Fruit fly (Drosophila melanogaster): ENCODE results near the gene bru2.

Gene bru2

dm6 chr2L:12350880-12351279 is 6.9 kb downstream of the bru2 start (continued):
- TF ChIP-seq MBD-R2 (GFP tag; IDR thresholded peaks at IDR 0.05) (no peak), lola (GFP tag; optimal IDR thresholded peaks at IDR 0.05) (peak in 1 of 3 experiments; percentile 48), pnt (GFP tag; optimal IDR thresholded peaks at IDR 0.05) (peak; percentile 36), CG4424 (GFP tag; optimal IDR thresholded peaks at IDR 0.05) (peak; percentile 8), Sry-δ (GFP tag; optimal IDR thresholded peaks at IDR 0.05) (peak; percentile 2), Side (GFP tag; optimal IDR thresholded peaks at IDR 0.05) (peak; percentile 4), ase (GFP tag; IDR thresholded peaks at IDR 0.05) (no peak), sens (GFP tag) (peak; percentile 96), Atf6 (GFP tag; IDR thresholded peaks at IDR 0.05) (no peak), CG17361 (GFP tag; IDR thresholded peaks at IDR 0.05) (0 out of 3 replicates have a peak, but pooled peaks have one; percentile 33), Opbp (GFP tag; IDR thresholded peaks at IDR 0.05; ENCODE audit: partially characterized antibody) (no peak), CG8765 (GFP tag; IDR thresholded peaks at IDR 0.05) (peak; percentile 48; the same call in 1 of the 2 replicates), exex (tag; optimal IDR thresholded peaks at IDR 0.05) (no peak), CG34422 (GFP tag; IDR thresholded peaks at IDR 0.05) (no peak; the same call in 2 of the 3 replicates), knrl (GFP tag; IDR thresholded peaks at IDR 0.05; ENCODE audit: partially characterized antibody) (no peak), psq (GFP tag; optimal IDR thresholded peaks at IDR 0.05) (no peak), Vsx1 (GFP tag; optimal IDR thresholded peaks at IDR 0.05) (peak; percentile 12), Spps (tag; optimal IDR thresholded peaks at IDR 0.05) (no peak), CG5245 (GFP tag; optimal IDR thresholded peaks at IDR 0.05) (peak; percentile 15), Mes4 (GFP tag; optimal IDR thresholded peaks at IDR 0.05) (no peak), pan (optimal IDR thresholded peaks at IDR 0.05) (no peak), pan (GFP tag; optimal IDR thresholded peaks at IDR 0.05 in 1 of 2, IDR thresholded peaks at IDR 0.05 in 1 of 2) (peak in 1 of 2 experiments; percentile 47), CG10565 (GFP tag; optimal IDR thresholded peaks at IDR 0.05) (no peak), CG15073 (GFP tag; optimal IDR thresholded peaks at IDR 0.05) (no peak), peb (GFP tag; IDR thresholded peaks at IDR 0.05) (no peak; the same call in 1 of the 2 replicates), kay (GFP tag; optimal IDR thresholded peaks at IDR 0.05) (no peak), CG6791 (GFP tag; IDR thresholded peaks at IDR 0.05; ENCODE audit: partially characterized antibody) (no peak), Tbp (GFP tag; optimal IDR thresholded peaks at IDR 0.05) (no peak), Hr78 (GFP tag; optimal IDR thresholded peaks at IDR 0.05) (no peak), gcm2 (GFP tag; optimal IDR thresholded peaks at IDR 0.05) (no peak), CG6683 (GFP tag; optimal IDR thresholded peaks at IDR 0.05) (no peak), C15 (GFP tag; IDR thresholded peaks at IDR 0.05) (no peak), phol (tag; optimal IDR thresholded peaks at IDR 0.05) (peak; percentile 51), unpg (GFP tag; optimal IDR thresholded peaks at IDR 0.05) (peak; percentile 51), Sry-β (GFP tag; optimal IDR thresholded peaks at IDR 0.05) (no peak), CG16779 (GFP tag; IDR thresholded peaks at IDR 0.05) (no peak), CG14710 (tag; optimal IDR thresholded peaks at IDR 0.05) (peak; percentile 44), tna (GFP tag; IDR thresholded peaks at IDR 0.05; ENCODE audit: partially characterized antibody) (no peak), Stat92E (GFP tag; optimal IDR thresholded peaks at IDR 0.05) (no peak), zfh2 (GFP tag; optimal IDR thresholded peaks at IDR 0.05) (no peak), CG12942 (GFP tag; optimal IDR thresholded peaks at IDR 0.05) (no peak), Gsc (GFP tag; IDR thresholded peaks at IDR 0.05) (no peak), CG7928 (GFP tag; optimal IDR thresholded peaks at IDR 0.05) (no peak), CG3407 (GFP tag; optimal IDR thresholded peaks at IDR 0.05) (peak; percentile 43), Meics (GFP tag; optimal IDR thresholded peaks at IDR 0.05) (no peak), grau (tag; optimal IDR thresholded peaks at IDR 0.05) (peak; percentile 43), CG18764 (GFP tag; optimal IDR thresholded peaks at IDR 0.05) (peak; percentile 24), rib (GFP tag; IDR thresholded peaks at IDR 0.05) (no peak), CG30403 (GFP tag; optimal IDR thresholded peaks at IDR 0.05) (peak; percentile 48), CG1602 (GFP tag; optimal IDR thresholded peaks at IDR 0.05) (peak; percentile 46), Oli (tag; optimal IDR thresholded peaks at IDR 0.05) (peak; percentile 52)

Data from whole organism, embryonic.